Worm (Caenorhabditis elegans): Measurements from ENCODE around the gene Y25C1A.8.
A peak's percentile ranks its signal among the peaks of the same experiment; 100 is the strongest.

Gene Y25C1A.8

ce11 chrII:3076915-3077314 lies at the start of gene Y25C1A.8:
Gene Y25C1A.8 (minus strand): TSS chrII:3076959.
- TF ChIP-seq him-1 (tag; optimal IDR thresholded peaks at IDR 0.05) (peak; percentile 70), dao-5 (tag; optimal IDR thresholded peaks at IDR 0.05) (no peak), W03F9.2 (tag; optimal IDR thresholded peaks at IDR 0.05) (peak; percentile 79)

- no peak for TF ChIP-seq him-1 (tag; optimal IDR thresholded peaks at IDR 0.05)
- TF ChIP-seq dao-5 (tag; optimal IDR thresholded peaks at IDR 0.05) = no peak
- no peak for TF ChIP-seq W03F9.2 (tag; optimal IDR thresholded peaks at IDR 0.05)
These were observed 49.6 kb upstream of the Y25C1A.8 start, which contains the start of gene ins-19 for ce11 chrII:3126341-3126740. Gene ins-19 (minus strand): TSS chrII:3126441.

- TF ChIP-seq him-1 (tag; optimal IDR thresholded peaks at IDR 0.05) (no peak), dao-5 (tag; optimal IDR thresholded peaks at IDR 0.05) (no peak), W03F9.2 (tag; optimal IDR thresholded peaks at IDR 0.05) (no peak)
These were observed 46.4 kb upstream of the Y25C1A.8 start, which contains the start of gene srh-71 for ce11 chrII:3123206-3123605. Gene srh-71 (plus strand): TSS chrII:3123506.

- TF ChIP-seq dao-5 (tag; optimal IDR thresholded peaks at IDR 0.05) (no peak), him-1 (tag; optimal IDR thresholded peaks at IDR 0.05) (no peak), W03F9.2 (tag; optimal IDR thresholded peaks at IDR 0.05) (no peak)
These were observed 42.2 kb upstream of the Y25C1A.8 start, which contains the start of gene T10D4.6 for ce11 chrII:3118907-3119382. Gene T10D4.6 (plus strand): TSS chrII:3119332.

- no peak for TF ChIP-seq dao-5 (tag; optimal IDR thresholded peaks at IDR 0.05)
- TF ChIP-seq him-1 (tag; optimal IDR thresholded peaks at IDR 0.05) = no peak
- TF ChIP-seq W03F9.2 (tag; optimal IDR thresholded peaks at IDR 0.05) = no peak
These were observed 40.7 kb upstream of the Y25C1A.8 start, which contains the start of gene T10D4.7 for ce11 chrII:3117471-3117870. Gene T10D4.7 (plus strand): TSS chrII:3117771.

- TF ChIP-seq dao-5 (tag; optimal IDR thresholded peaks at IDR 0.05) (no peak), him-1 (tag; optimal IDR thresholded peaks at IDR 0.05) (no peak), W03F9.2 (tag; optimal IDR thresholded peaks at IDR 0.05) (no peak)
These were observed 37.2 kb upstream of the Y25C1A.8 start, which contains the start of gene clec-123 for ce11 chrII:3113934-3114333. Gene clec-123 (plus strand): TSS chrII:3114234.

- TF ChIP-seq W03F9.2 (tag; optimal IDR thresholded peaks at IDR 0.05) (no peak), dao-5 (tag; optimal IDR thresholded peaks at IDR 0.05) (no peak), him-1 (tag; optimal IDR thresholded peaks at IDR 0.05) (no peak)
These were observed 36.5 kb upstream of the Y25C1A.8 start for ce11 chrII:3113289-3113688.

ce11 chrII:3112313-3112712 lies 35.6 kb upstream of the Y25C1A.8 start, which contains the start of gene Y25C1A.2:
Gene Y25C1A.2 (plus strand): TSS chrII:3112613.
- TF ChIP-seq him-1 (tag; optimal IDR thresholded peaks at IDR 0.05) = no peak
- TF ChIP-seq W03F9.2 (tag; optimal IDR thresholded peaks at IDR 0.05) = no peak
- TF ChIP-seq dao-5 (tag; optimal IDR thresholded peaks at IDR 0.05) = no peak

ce11 chrII:3111147-3111546 lies 34.4 kb upstream of the Y25C1A.8 start, which contains the start of gene Y25C1A.13:
Gene Y25C1A.13 (minus strand): TSS chrII:3111247.
- no peak for TF ChIP-seq W03F9.2 (tag; optimal IDR thresholded peaks at IDR 0.05)
- TF ChIP-seq him-1 (tag; optimal IDR thresholded peaks at IDR 0.05) = no peak
- TF ChIP-seq dao-5 (tag; optimal IDR thresholded peaks at IDR 0.05) = no peak

- TF ChIP-seq dao-5 (tag; optimal IDR thresholded peaks at IDR 0.05) (no peak), him-1 (tag; optimal IDR thresholded peaks at IDR 0.05) (no peak), W03F9.2 (tag; optimal IDR thresholded peaks at IDR 0.05) (no peak)
These were observed 33.3 kb upstream of the Y25C1A.8 start for ce11 chrII:3110099-3110498.

ce11 chrII:3109533-3109932 lies 32.8 kb upstream of the Y25C1A.8 start:
- TF ChIP-seq dao-5 (tag; optimal IDR thresholded peaks at IDR 0.05) = no peak
- no peak for TF ChIP-seq W03F9.2 (tag; optimal IDR thresholded peaks at IDR 0.05)
- no peak for TF ChIP-seq him-1 (tag; optimal IDR thresholded peaks at IDR 0.05)

ce11 chrII:3108101-3108500 lies 31.3 kb upstream of the Y25C1A.8 start:
- TF ChIP-seq dao-5 (tag; optimal IDR thresholded peaks at IDR 0.05) (no peak), W03F9.2 (tag; optimal IDR thresholded peaks at IDR 0.05) (no peak), him-1 (tag; optimal IDR thresholded peaks at IDR 0.05) (no peak)

- TF ChIP-seq dao-5 (tag; optimal IDR thresholded peaks at IDR 0.05) (no peak), him-1 (tag; optimal IDR thresholded peaks at IDR 0.05) (no peak), W03F9.2 (tag; optimal IDR thresholded peaks at IDR 0.05) (no peak)
These were observed 29.0 kb upstream of the Y25C1A.8 start, which contains the start of gene clec-122 for ce11 chrII:3105765-3106164. Gene clec-122 (plus strand): TSS chrII:3106065.

ce11 chrII:3102018-3102417 lies 25.3 kb upstream of the Y25C1A.8 start, which contains the start of gene clec-121:
Gene clec-121 (plus strand): TSS chrII:3102318.
- TF ChIP-seq him-1 (tag; optimal IDR thresholded peaks at IDR 0.05) (no peak), W03F9.2 (tag; optimal IDR thresholded peaks at IDR 0.05) (no peak), dao-5 (tag; optimal IDR thresholded peaks at IDR 0.05) (no peak)

- TF ChIP-seq W03F9.2 (tag; optimal IDR thresholded peaks at IDR 0.05) (no peak), him-1 (tag; optimal IDR thresholded peaks at IDR 0.05) (no peak), dao-5 (tag; optimal IDR thresholded peaks at IDR 0.05) (no peak)
These were observed 23.8 kb upstream of the Y25C1A.8 start, which contains the start of gene srg-24 for ce11 chrII:3100546-3100945. Gene srg-24 (minus strand): TSS chrII:3100646.
